Fruit fly (Drosophila melanogaster): Measurements from ENCODE around the gene PIG-H.
A peak's percentile ranks its signal among the peaks of the same experiment; 100 is the strongest.

PIG-H gene

dm6 chr3R:8027203-8027688, 27.6 kb downstream of the PIG-H start (continued):
- TF ChIP-seq CG32772 (GFP tag; IDR thresholded peaks at IDR 0.05) (peak; percentile 56; the same call in 1 of the 2 replicates), CG17568 (GFP tag; optimal IDR thresholded peaks at IDR 0.05) (peak; percentile 50), Dek (tag; optimal IDR thresholded peaks at IDR 0.05) (peak; percentile 91), CG2120 (GFP tag; optimal IDR thresholded peaks at IDR 0.05) (peak; percentile 77), CG13123 (GFP tag; optimal IDR thresholded peaks at IDR 0.05) (peak; percentile 53), luna (GFP tag; optimal IDR thresholded peaks at IDR 0.05) (no peak), CG8478 (optimal IDR thresholded peaks at IDR 0.05) (no peak), B-H2 (GFP tag; optimal IDR thresholded peaks at IDR 0.05) (no peak), dysf (GFP tag; IDR thresholded peaks at IDR 0.05) (peak; percentile 85), BtbVII (GFP tag; optimal IDR thresholded peaks at IDR 0.05) (peak; percentile 81), Sry-β (GFP tag; optimal IDR thresholded peaks at IDR 0.05) (no peak), ssp (GFP tag; IDR thresholded peaks at IDR 0.05) (no peak; the same call in none of the 2 replicates), BEAF-32 (GFP tag; optimal IDR thresholded peaks at IDR 0.05) (no peak), Fer3 (tag; optimal IDR thresholded peaks at IDR 0.05) (peak; percentile 81), Max (GFP tag; optimal IDR thresholded peaks at IDR 0.05) (peak; percentile 61), CG15073 (GFP tag; optimal IDR thresholded peaks at IDR 0.05) (peak; percentile 33), CG10321 (GFP tag; IDR thresholded peaks at IDR 0.05) (peak; percentile 44; the same call in 1 of the 2 replicates), Dref (GFP tag; IDR thresholded peaks at IDR 0.05) (no peak), NK7.1 (GFP tag; optimal IDR thresholded peaks at IDR 0.05) (peak; percentile 27), Neu2 (GFP tag; optimal IDR thresholded peaks at IDR 0.05; ENCODE audit: borderline replicate concordance) (no peak), Lim3 (GFP tag; IDR thresholded peaks at IDR 0.05) (no peak), Ada2b (GFP tag; IDR thresholded peaks at IDR 0.05) (peak; percentile 28; the same call in 1 of the 2 replicates), D19B (GFP tag; optimal IDR thresholded peaks at IDR 0.05) (peak; percentile 19), CG7357 (GFP tag; IDR thresholded peaks at IDR 0.05) (no peak), CG1832 (GFP tag; optimal IDR thresholded peaks at IDR 0.05) (no peak), kay (GFP tag; optimal IDR thresholded peaks at IDR 0.05) (peak; percentile 15), Ptx1 (GFP tag; IDR thresholded peaks at IDR 0.05) (peak; percentile 86), HHEX (GFP tag; optimal IDR thresholded peaks at IDR 0.05) (peak; percentile 83), CG1603 (tag; optimal IDR thresholded peaks at IDR 0.05) (no peak), HLH54F (GFP tag; optimal IDR thresholded peaks at IDR 0.05) (peak; percentile 5), CG10543 (GFP tag; optimal IDR thresholded peaks at IDR 0.05) (peak; percentile 84), twi (tag; optimal IDR thresholded peaks at IDR 0.05) (no peak), CG7786 (GFP tag; optimal IDR thresholded peaks at IDR 0.05) (no peak), pros (GFP tag; optimal IDR thresholded peaks at IDR 0.05) (no peak), CG30431 (GFP tag; optimal IDR thresholded peaks at IDR 0.05) (peak; percentile 80), CG4404 (GFP tag; IDR thresholded peaks at IDR 0.05) (peak; percentile 36; the same call in 1 of the 2 replicates), Hr78 (GFP tag; optimal IDR thresholded peaks at IDR 0.05) (peak in 1 of 2 experiments; percentile 76), CG1024 (GFP tag; IDR thresholded peaks at IDR 0.05) (no peak), CG12104 (GFP tag; optimal IDR thresholded peaks at IDR 0.05) (peak; percentile 77), bbx (GFP tag; IDR thresholded peaks at IDR 0.05; ENCODE audit: partially characterized antibody) (no peak), CG14710 (tag; optimal IDR thresholded peaks at IDR 0.05) (peak; percentile 83), Hr3 (GFP tag; optimal IDR thresholded peaks at IDR 0.05) (peak; percentile 91), Awh (GFP tag; IDR thresholded peaks at IDR 0.05) (peak; percentile 61), ftz-f1 (GFP tag; optimal IDR thresholded peaks at IDR 0.05) (no peak), CG8281 (tag; optimal IDR thresholded peaks at IDR 0.05) (peak; percentile 68), CG17912 (GFP tag; optimal IDR thresholded peaks at IDR 0.05) (peak; percentile 35), danr (GFP tag; IDR thresholded peaks at IDR 0.05) (peak; percentile 50; the same call in 1 of the 2 replicates), Six4 (GFP tag; optimal IDR thresholded peaks at IDR 0.05) (peak; percentile 60), CG7987 (GFP tag; optimal IDR thresholded peaks at IDR 0.05) (peak; percentile 44), jing (GFP tag; optimal IDR thresholded peaks at IDR 0.05) (peak; percentile 5), CG12219 (GFP tag; optimal IDR thresholded peaks at IDR 0.05) (peak; percentile 62)

Data from whole organism, embryonic.